Worm (Caenorhabditis elegans): ENCODE results near the gene unc-8.

The unc-8 gene

DNA sequence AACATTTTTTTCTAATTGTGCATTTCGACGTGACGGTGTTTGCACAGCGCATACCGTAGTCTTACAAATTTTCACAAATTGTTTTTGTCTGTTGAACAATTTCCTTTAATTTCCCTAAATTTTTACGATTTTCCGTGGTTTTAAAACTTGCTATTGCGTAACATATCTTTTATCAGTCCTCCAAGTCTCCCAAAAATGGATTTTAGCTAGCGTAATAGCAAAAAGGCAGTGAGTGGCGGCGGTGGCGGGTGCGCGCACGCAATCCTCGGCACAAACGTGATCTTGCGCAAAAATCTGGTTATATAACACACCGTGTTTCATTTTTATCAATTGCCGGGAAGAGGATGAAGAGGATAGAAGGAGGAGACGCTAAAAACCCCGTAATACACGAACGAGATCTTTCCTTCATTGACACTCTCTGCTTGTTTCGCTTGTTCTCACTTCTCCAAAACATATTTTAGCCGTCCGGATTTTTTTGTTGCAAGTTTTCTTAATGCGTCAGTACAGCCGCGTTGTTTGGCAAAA lies 39.4 kb downstream of the unc-8 start:
- TF ChIP-seq lsl-1 (GFP tag; optimal IDR thresholded peaks at IDR 0.05) (peak; percentile 21), madf-6 (GFP tag; IDR thresholded peaks at IDR 0.05) (no peak), F57C9.4 (tag; optimal IDR thresholded peaks at IDR 0.05) (peak; percentile 14), Y53F4B.3 (GFP tag; IDR thresholded peaks at IDR 0.05) (no peak), dox-1 (GFP tag; IDR thresholded peaks at IDR 0.05) (peak; percentile 25; the same call in 1 of the 2 replicates)

DNA sequence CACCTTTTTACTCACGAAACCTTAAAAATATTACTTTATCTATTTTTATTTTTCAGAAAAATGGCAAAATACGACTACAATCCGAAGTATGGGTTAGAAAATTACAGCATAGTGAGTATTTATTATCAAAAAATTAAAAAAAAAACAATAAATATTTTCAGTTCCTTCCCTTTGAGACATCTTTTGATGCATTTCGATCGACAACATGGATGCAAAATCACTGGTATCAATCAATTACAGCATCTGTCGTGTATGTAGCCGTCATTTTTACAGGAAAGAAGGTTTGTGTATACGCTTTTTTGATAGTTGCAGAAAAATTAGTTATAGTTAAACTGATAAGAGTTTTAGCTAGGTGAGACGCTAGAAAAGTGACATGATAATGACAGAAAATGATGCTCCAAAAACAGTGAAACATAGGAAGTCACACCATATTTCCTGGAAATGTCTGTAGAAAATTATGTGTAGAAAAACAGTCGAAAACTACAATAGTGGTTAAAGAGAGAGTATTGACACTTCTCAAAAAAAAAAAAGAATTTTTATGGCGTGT lies 40.8 kb downstream of the unc-8 start, which contains the start of gene elo-3:
Gene elo-3 (plus strand): TSS at position 51 of the 547 bp plus-strand sequence.
- TF ChIP-seq let-607 (tag; optimal IDR thresholded peaks at IDR 0.05) (peak in 1 of 2 experiments; percentile 3), sptf-2 (GFP tag; optimal IDR thresholded peaks at IDR 0.05) (no peak), nhr-80 (tag; optimal IDR thresholded peaks at IDR 0.05) (peak; percentile 83), nfyb-1 (GFP tag; IDR thresholded peaks at IDR 0.05) (0 out of 2 replicates have a peak, but pooled peaks have one; percentile 26), him-1 (tag; optimal IDR thresholded peaks at IDR 0.05) (no peak)

DNA sequence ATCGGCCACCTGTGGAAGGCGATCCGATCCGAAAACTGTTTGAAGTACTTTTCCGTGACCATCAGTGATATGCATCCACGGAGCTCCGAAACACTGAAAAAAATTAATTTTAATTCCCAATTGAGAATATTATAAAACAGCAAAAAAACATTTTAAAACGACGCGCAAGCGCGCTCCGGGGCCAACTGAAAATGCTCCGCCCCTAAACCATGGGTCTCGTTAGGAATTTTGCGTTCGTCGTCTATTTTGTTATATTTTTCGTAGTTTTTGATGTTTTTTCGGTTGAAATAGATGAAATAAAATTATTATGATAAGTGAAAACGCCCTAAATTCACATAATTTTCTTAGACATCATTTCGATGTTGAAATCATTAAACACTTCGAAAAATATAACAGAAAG lies 43.6 kb downstream of the unc-8 start:
- TF ChIP-seq cebp-1 (GFP tag; IDR thresholded peaks at IDR 0.05) (no peak), cebp-1 (tag; optimal IDR thresholded peaks at IDR 0.05) (peak; percentile 27), attf-3 (GFP tag; conservative IDR thresholded peaks at IDR 0.05) (no peak), madf-6 (GFP tag; IDR thresholded peaks at IDR 0.05) (peak; percentile 18; the same call in 1 of the 2 replicates), hsf-1 (GFP tag; IDR thresholded peaks at IDR 0.05) (peak; percentile 58; the same call in 1 of the 2 replicates), dox-1 (GFP tag; IDR thresholded peaks at IDR 0.05) (no peak), lag-1 (GFP tag; IDR thresholded peaks at IDR 0.05) (no peak), Y53G8AR.9 (GFP tag; conservative IDR thresholded peaks at IDR 0.05) (0 out of 2 replicates have a peak, but pooled peaks have one; percentile 45), F52B5.7 (tag; optimal IDR thresholded peaks at IDR 0.05) (peak; percentile 59), ztf-3 (GFP tag; optimal IDR thresholded peaks at IDR 0.05) (no peak), snpc-4 (GFP tag; optimal IDR thresholded peaks at IDR 0.05) (no peak), snpc-4 (tag; optimal IDR thresholded peaks at IDR 0.05) (peak in 1 of 4 experiments; percentile 29), dpff-1 (tag; optimal IDR thresholded peaks at IDR 0.05) (peak; percentile 53)

DNA sequence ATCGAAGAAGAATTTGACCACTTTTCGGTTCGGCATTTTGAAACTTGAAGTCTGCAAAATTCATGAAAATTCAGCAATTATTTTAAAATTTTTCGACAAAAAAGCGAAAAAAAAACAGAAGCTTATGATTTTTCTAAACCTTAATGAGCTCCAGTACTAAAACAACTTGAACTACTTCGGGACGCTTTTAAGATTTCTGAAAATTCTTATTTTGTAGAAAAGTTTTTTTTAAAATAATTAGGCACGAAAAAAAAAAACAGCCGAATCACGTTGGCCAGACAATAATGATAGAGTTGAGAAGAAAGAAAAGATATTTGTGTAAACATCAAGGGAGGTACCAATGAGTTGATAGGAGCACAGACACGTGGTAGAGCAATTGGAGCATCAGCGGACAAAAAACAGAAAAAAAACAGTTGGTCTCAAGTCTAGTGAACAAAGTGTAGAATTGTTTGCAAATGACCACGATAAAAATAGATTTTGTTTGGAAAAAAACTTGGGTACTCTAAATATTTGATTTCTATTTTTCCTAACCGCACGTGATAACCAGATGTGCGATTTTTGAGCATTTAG lies 45.4 kb downstream of the unc-8 start, which contains the start of gene gstk-2:
Gene gstk-2 (minus strand): TSS at position 51 of the 570 bp plus-strand sequence.
- TF ChIP-seq ceh-40 (GFP tag; IDR thresholded peaks at IDR 0.05) (no peak), dox-1 (GFP tag; IDR thresholded peaks at IDR 0.05) (no peak), hsf-1 (GFP tag; IDR thresholded peaks at IDR 0.05) (no peak), F57A8.1 (GFP tag; optimal IDR thresholded peaks at IDR 0.05) (no peak), F33H1.4 (GFP tag; IDR thresholded peaks at IDR 0.05) (no peak), B0261.1 (tag; optimal IDR thresholded peaks at IDR 0.05) (no peak), let-526 (GFP tag; IDR thresholded peaks at IDR 0.05) (no peak), tbp1 (GFP tag; optimal IDR thresholded peaks at IDR 0.05) (no peak), nhr-90 (tag; optimal IDR thresholded peaks at IDR 0.05) (no peak), aptf-2 (GFP tag; conservative IDR thresholded peaks at IDR 0.05) (no peak), Y67H2A.10 (GFP tag; conservative IDR thresholded peaks at IDR 0.05) (no peak), let-607 (tag; optimal IDR thresholded peaks at IDR 0.05) (no peak), somi-1 (GFP tag; optimal IDR thresholded peaks at IDR 0.05) (no peak), madf-6 (GFP tag; IDR thresholded peaks at IDR 0.05) (no peak), rec-8 (tag; optimal IDR thresholded peaks at IDR 0.05) (no peak), efl-1 (GFP tag; optimal IDR thresholded peaks at IDR 0.05) (no peak), F52B5.7 (tag; optimal IDR thresholded peaks at IDR 0.05) (no peak)
